Worm (Caenorhabditis elegans) whole organism, L4 larva: ENCODE results near the gene R09D1.13.

Experiments used
- D1046.2 ChIP-seq: fragments of 200-800 bp; sonication (Bioruptor generic); IDR thresholded peaks from 2 replicates; pipeline ENCODE4 v1.3.6; 2022; ENCODE audit warnings: missing genetic modification characterization, missing compliant biosample characterization
- F10B5.3 ChIP-seq: sonication (generic microtip); optimal IDR thresholded peaks from 2 replicates; lab custom pipeline; 2016; ENCODE audit warnings: mild to moderate bottlenecking, missing genetic modification characterization, missing compliant biosample characterization
- F44E2.7 ChIP-seq: fragments of 200-800 bp; sonication (Bioruptor generic); IDR thresholded peaks from 2 replicates; pipeline ENCODE4 v2.1.2; 2022; ENCODE audit warnings: missing genetic modification characterization, missing compliant biosample characterization
- Y105C5A.15 ChIP-seq: fragments of 200-800 bp; sonication (Bioruptor generic); IDR thresholded peaks from 2 replicates; pipeline ENCODE4 v1.3.6; 2022; ENCODE audit warnings: missing genetic modification characterization, missing compliant biosample characterization
- Y48G9A.11 ChIP-seq: fragments of 200-800 bp; sonication (Bioruptor generic); IDR thresholded peaks from 2 replicates; pipeline ENCODE4 v1.3.6; 2022; ENCODE audit warnings: missing genetic modification reagents, missing genetic modification characterization, missing compliant biosample characterization
- ama-1 ChIP-seq: fragments of 150-350 bp; optimal IDR thresholded peaks from 2 replicates; lab custom pipeline; 2014; ENCODE audit warnings: inconsistent platforms, mixed read lengths
- arid-1 ChIP-seq: fragments of 200-800 bp; sonication (Bioruptor generic); conservative IDR thresholded peaks from 2 replicates; pipeline ENCODE4 v1.3.6; 2022; ENCODE audit warnings: missing genetic modification reagents, missing genetic modification characterization, missing compliant biosample characterization
- ceh-28 ChIP-seq: fragments of 150-350 bp; optimal IDR thresholded peaks from 2 replicates; lab custom pipeline; 2014; ENCODE audit warnings: missing biosample characterization, missing genetic modification reagents, missing genetic modification characterization
- ceh-62 ChIP-seq: sonication (generic microtip); optimal IDR thresholded peaks from 2 replicates; lab custom pipeline; 2017; ENCODE audit warnings: missing biosample characterization, missing genetic modification characterization
- ces-1 ChIP-seq: fragments of 150-350 bp; sonication (generic microtip); optimal IDR thresholded peaks from 4 replicates; lab custom pipeline; 2014; ENCODE audit warnings: missing biosample characterization, missing genetic modification reagents, missing genetic modification characterization
- cey-2 ChIP-seq: sonication (generic microtip); optimal IDR thresholded peaks from 3 replicates; lab custom pipeline; 2017; ENCODE audit warnings: missing genetic modification characterization, mild to moderate bottlenecking, missing compliant biosample characterization, antibody characterized with exemption, borderline replicate concordance; ENCODE audit not compliant: insufficient read depth
- ctbp-1 ChIP-seq: fragments of 200-800 bp; sonication (Bioruptor generic); IDR thresholded peaks from 2 replicates; pipeline ENCODE4 v1.3.6; 2022; ENCODE audit warnings: missing genetic modification reagents, missing genetic modification characterization, missing compliant biosample characterization
- daf-16 ChIP-seq, 3 experiments: sonication (generic microtip); optimal IDR thresholded peaks; 2 replicates each; lab custom pipeline; 2016 to 2017; ENCODE audit warnings: missing genetic modification characterization in 3 of 3, missing genetic modification reagents in 3 of 3, mild to moderate bottlenecking in 2 of 3, missing compliant biosample characterization in 2 of 3, missing biosample characterization in 1 of 3, moderate library complexity in 1 of 3
- daf-19 ChIP-seq: fragments of 200-800 bp; sonication (Bioruptor generic); conservative IDR thresholded peaks from 2 replicates; pipeline ENCODE4 v1.3.6; 2022; ENCODE audit warnings: missing genetic modification characterization, missing compliant biosample characterization
- dmd-9 ChIP-seq: fragments of 200-800 bp; sonication (Bioruptor generic); IDR thresholded peaks from 2 replicates; pipeline ENCODE4 v1.3.6; 2022; ENCODE audit warnings: missing genetic modification reagents, missing genetic modification characterization, missing compliant biosample characterization
- fkh-10 ChIP-seq: fragments of 150-350 bp; optimal IDR thresholded peaks from 2 replicates; lab custom pipeline; 2014; ENCODE audit warnings: missing biosample characterization, missing genetic modification reagents, missing genetic modification characterization
- gei-8 ChIP-seq: fragments of 200-800 bp; sonication (Bioruptor generic); optimal IDR thresholded peaks from 2 replicates; lab custom pipeline; 2018; ENCODE audit warnings: mild to moderate bottlenecking, missing genetic modification characterization, missing compliant biosample characterization
- hmg-1.1 ChIP-seq: fragments of 200-800 bp; sonication (Bioruptor generic); IDR thresholded peaks from 2 replicates; pipeline ENCODE4 v1.3.6; 2022; ENCODE audit warnings: missing genetic modification reagents, missing genetic modification characterization, missing compliant biosample characterization
- lin-13 ChIP-seq: fragments of 150-350 bp; optimal IDR thresholded peaks from 2 replicates; lab custom pipeline; 2014; ENCODE audit warnings: missing biosample characterization, missing genetic modification reagents, missing genetic modification characterization
- lin-39 ChIP-seq: fragments of 150-350 bp; optimal IDR thresholded peaks from 2 replicates; lab custom pipeline; 2014; ENCODE audit warnings: missing biosample characterization, missing genetic modification reagents, missing genetic modification characterization
- madf-9 ChIP-seq: fragments of 200-800 bp; sonication (Bioruptor generic); conservative IDR thresholded peaks from 2 replicates; pipeline ENCODE4 v1.3.6; 2022; ENCODE audit warnings: missing genetic modification reagents, missing genetic modification characterization, missing compliant biosample characterization
- mdl-1 ChIP-seq, 2 experiments: fragments of 150-350 bp in 1 of 2; sonication (generic microtip) in 1 of 2; optimal IDR thresholded peaks; 2 replicates each; lab custom pipeline; 2014 to 2017; ENCODE audit warnings: missing biosample characterization in 2 of 2, missing genetic modification characterization in 2 of 2
- mdt-29 ChIP-seq: fragments of 200-800 bp; sonication (Bioruptor generic); IDR thresholded peaks from 2 replicates; pipeline ENCODE4 v1.3.6; 2022; ENCODE audit warnings: missing genetic modification reagents, missing genetic modification characterization, missing compliant biosample characterization
- mep-1 ChIP-seq: fragments of 150-350 bp; sonication (generic microtip); optimal IDR thresholded peaks from 3 replicates; lab custom pipeline; 2014; ENCODE audit warnings: missing biosample characterization, missing genetic modification characterization
- mes-2 ChIP-seq: sonication (generic microtip); optimal IDR thresholded peaks from 2 replicates; lab custom pipeline; 2016; ENCODE audit warnings: missing genotype, mild to moderate bottlenecking, missing genetic modification characterization, missing compliant biosample characterization; ENCODE audit not compliant: poor library complexity, severe bottlenecking
- mxl-2 ChIP-seq: fragments of 200-800 bp; sonication (Bioruptor generic); conservative IDR thresholded peaks from 2 replicates; pipeline ENCODE4 v1.3.6; 2022; ENCODE audit warnings: missing genetic modification reagents, missing genetic modification characterization, missing compliant biosample characterization
- mxl-3 ChIP-seq: fragments of 200-800 bp; sonication (Bioruptor generic); optimal IDR thresholded peaks from 2 replicates; lab custom pipeline; 2018; ENCODE audit warnings: mild to moderate bottlenecking, missing genetic modification characterization, missing compliant biosample characterization
- nhr-41 ChIP-seq: fragments of 200-800 bp; sonication (Bioruptor generic); IDR thresholded peaks from 2 replicates; pipeline ENCODE4 v1.3.6; 2022; ENCODE audit warnings: missing genetic modification reagents, missing genetic modification characterization, missing compliant biosample characterization
- nhr-76 ChIP-seq: fragments of 150-350 bp; optimal IDR thresholded peaks from 2 replicates; lab custom pipeline; 2014; ENCODE audit warnings: missing biosample characterization, missing genetic modification characterization
- pha-4 ChIP-seq, 2 experiments: fragments of 150-350 bp in 1 of 2; fragments of 200-800 bp in 1 of 2; sonication (Bioruptor generic) in 1 of 2; IDR thresholded peaks in 1 of 2; optimal IDR thresholded peaks in 1 of 2; 2 replicates each; pipeline versions ENCODE4 v1.3.6 to Lab custom; 2014 to 2022; ENCODE audit warnings: missing genetic modification characterization in 2 of 2, missing genetic modification reagents in 2 of 2, missing biosample characterization in 1 of 2, missing compliant biosample characterization in 1 of 2
- snpc-4 ChIP-seq: fragments of 150-350 bp; optimal IDR thresholded peaks from 2 replicates; lab custom pipeline; 2014; ENCODE audit warnings: missing biosample characterization, missing genetic modification characterization
- tag-97 ChIP-seq: fragments of 200-800 bp; sonication (Bioruptor generic); IDR thresholded peaks from 2 replicates; pipeline ENCODE4 v1.3.6; 2022; ENCODE audit warnings: missing genetic modification characterization, missing compliant biosample characterization
- unc-62 ChIP-seq, 3 experiments: fragments of 150-350 bp in 1 of 3; sonication (generic microtip); optimal IDR thresholded peaks in 2 of 3; peaks in 1 of 3; 1 replicate in 1 of 3; 2 replicates in 2 of 3; lab custom pipeline; 2014 to 2017; ENCODE audit warnings: missing biosample characterization in 3 of 3, missing genetic modification characterization in 3 of 3, missing genetic modification reagents in 3 of 3, missing genotype in 1 of 3
- vab-7 ChIP-seq: fragments of 200-800 bp; sonication (Bioruptor generic); IDR thresholded peaks from 2 replicates; pipeline ENCODE4 v1.3.6; 2022; ENCODE audit warnings: missing genetic modification reagents, missing genetic modification characterization, missing compliant biosample characterization
- zfp-3 ChIP-seq: fragments of 200-800 bp; sonication (Bioruptor generic); conservative IDR thresholded peaks from 2 replicates; pipeline ENCODE4 v1.3.6; 2022; ENCODE audit warnings: missing genetic modification reagents, missing genetic modification characterization, missing compliant biosample characterization
- zip-11 ChIP-seq: fragments of 200-800 bp; sonication (Bioruptor generic); IDR thresholded peaks from 2 replicates; pipeline ENCODE4 v1.3.6; 2022; ENCODE audit warnings: missing genetic modification characterization, missing compliant biosample characterization
- ztf-11 ChIP-seq: fragments of 150-350 bp; optimal IDR thresholded peaks from 2 replicates; lab custom pipeline; 2014; ENCODE audit warnings: missing biosample characterization, missing genetic modification characterization
- ztf-7 ChIP-seq: fragments of 150-350 bp; optimal IDR thresholded peaks from 2 replicates; lab custom pipeline; 2014; ENCODE audit warnings: missing biosample characterization, missing genetic modification characterization

R09D1.13 gene

ce11 chrII:9433609-9434008, 11.7 kb downstream of the R09D1.13 start, which contains the start of gene kin-15:
Gene kin-15, minus strand, starts transcription at chrII:9433709.
- TF ChIP-seq Y105C5A.15 (GFP tag; lab: Robert Waterston, UW): no peak
- no peak for TF ChIP-seq F10B5.3 (tag; lab: Kevin White, UChicago)
- no peak for TF ChIP-seq snpc-4 (tag; lab: Kevin White, UChicago)
- TF ChIP-seq ama-1 (lab: Kevin White, UChicago): no peak
- no peak for TF ChIP-seq ceh-28 (tag; lab: Kevin White, UChicago)
- TF ChIP-seq lin-13 (GFP tag; lab: Kevin White, UChicago): no peak
- TF ChIP-seq tag-97 (GFP tag; lab: Robert Waterston, UW): no peak
- TF ChIP-seq zip-11 (GFP tag; lab: Robert Waterston, UW): no peak
- TF ChIP-seq F44E2.7 (GFP tag; lab: Robert Waterston, UW): no peak
- TF ChIP-seq D1046.2: no peak
- TF ChIP-seq nhr-76: no peak
- TF ChIP-seq mes-2 (tag; lab: Kevin White, UChicago): no peak
- no peak for TF ChIP-seq nhr-41
- no peak for TF ChIP-seq ceh-62 (tag; lab: Kevin White, UChicago)
- TF ChIP-seq arid-1 (GFP tag; lab: Robert Waterston, UW): no peak
- no peak for TF ChIP-seq mep-1 (tag; lab: Kevin White, UChicago)

ce11 chrII:9431119-9431518, 14.1 kb downstream of the R09D1.13 start:
- no peak for TF ChIP-seq pha-4 (GFP tag; IDR thresholded peaks at IDR 0.05; lab: Robert Waterston, UW)
- TF ChIP-seq pha-4 (tag; optimal IDR thresholded peaks at IDR 0.05; lab: Kevin White, UChicago): no peak
- TF ChIP-seq ces-1 (GFP tag; lab: Kevin White, UChicago): peak; percentile 37
- TF ChIP-seq fkh-10: peak; percentile 42

- TF ChIP-seq mdl-1 (tag; optimal IDR thresholded peaks at IDR 0.05; lab: Kevin White, UChicago): no peak
- TF ChIP-seq daf-19 (GFP tag; lab: Robert Waterston, UW): no peak
- peak in 1 of 2 experiments; percentile 44 for TF ChIP-seq unc-62 (GFP tag; optimal IDR thresholded peaks at IDR 0.05 in 1 of 2; lab: Kevin White, UChicago)
- TF ChIP-seq unc-62 (tag; optimal IDR thresholded peaks at IDR 0.05; lab: Kevin White, UChicago): no peak
- no peak for TF ChIP-seq pha-4 (GFP tag; IDR thresholded peaks at IDR 0.05; lab: Robert Waterston, UW)
- peak; percentile 42 for TF ChIP-seq pha-4 (tag; optimal IDR thresholded peaks at IDR 0.05; lab: Kevin White, UChicago)
- no peak for TF ChIP-seq gei-8 (GFP tag; lab: Kevin White, UChicago)
- TF ChIP-seq ztf-11 (tag; lab: Kevin White, UChicago): no peak
- TF ChIP-seq cey-2 (tag; lab: Kevin White, UChicago): no peak
- no peak for TF ChIP-seq mxl-2 (GFP tag; lab: Robert Waterston, UW)
Observed at ce11 chrII:9427644-9428043, 17.6 kb downstream of the R09D1.13 start, which contains the start of gene M176.5. Gene M176.5, minus strand, starts transcription at chrII:9427744.

- TF ChIP-seq mxl-2 (GFP tag; lab: Robert Waterston, UW) (no peak), madf-9 (no peak), lin-39 (no peak), daf-19 (GFP tag; lab: Robert Waterston, UW) (no peak), daf-16 (GFP tag; optimal IDR thresholded peaks at IDR 0.05; lab: Kevin White, UChicago) (no peak), daf-16 (tag; optimal IDR thresholded peaks at IDR 0.05; lab: Kevin White, UChicago) (no peak), ctbp-1 (GFP tag; lab: Robert Waterston, UW) (no peak), mdt-29 (GFP tag; lab: Robert Waterston, UW) (no peak), ztf-7 (no peak), ces-1 (GFP tag; lab: Kevin White, UChicago) (no peak), hmg-1.1 (GFP tag; lab: Robert Waterston, UW) (no peak), vab-7 (GFP tag; lab: Robert Waterston, UW) (no peak), zfp-3 (GFP tag; lab: Robert Waterston, UW) (no peak), F10B5.3 (tag; lab: Kevin White, UChicago) (no peak), dmd-9 (GFP tag; lab: Robert Waterston, UW) (no peak), Y48G9A.11 (no peak), mxl-3 (GFP tag; lab: Kevin White, UChicago) (no peak)
Observed at ce11 chrII:9426076-9426475, 19.2 kb downstream of the R09D1.13 start, which contains the start of gene M176.10. Gene M176.10, minus strand, starts transcription at chrII:9426176.
